Worm (Caenorhabditis elegans) whole organism, early embryonic: Measurements from ENCODE around the gene B0238.15.

ENCODE experiments used
- B0310.2 ChIP-seq: sonication (generic microtip); optimal IDR thresholded peaks from 2 replicates; lab custom pipeline; 2016; ENCODE audit warnings: mild to moderate bottlenecking, missing genetic modification characterization, missing compliant biosample characterization
- F13C5.2 ChIP-seq: sonication (generic microtip); optimal IDR thresholded peaks from 2 replicates; lab custom pipeline; 2017; ENCODE audit warnings: mild to moderate bottlenecking, missing genetic modification characterization, inconsistent platforms, missing compliant biosample characterization
- aly-1 ChIP-seq: sonication (generic microtip); optimal IDR thresholded peaks from 2 replicates; lab custom pipeline; 2016; ENCODE audit warnings: missing genetic modification characterization, missing compliant biosample characterization
- ama-1 ChIP-seq: fragments of 150-350 bp; optimal IDR thresholded peaks from 2 replicates; lab custom pipeline; 2014
- ceh-13 ChIP-seq: fragments of 200-800 bp; sonication (Bioruptor generic); optimal IDR thresholded peaks from 2 replicates; lab custom pipeline; 2018; ENCODE audit warnings: mild to moderate bottlenecking, missing genetic modification characterization, missing compliant biosample characterization
- ceh-36 ChIP-seq: sonication (generic microtip); optimal IDR thresholded peaks from 2 replicates; lab custom pipeline; 2016; ENCODE audit warnings: missing genetic modification characterization, inconsistent platforms, missing compliant biosample characterization
- ets-7 ChIP-seq: sonication (generic microtip); optimal IDR thresholded peaks from 2 replicates; lab custom pipeline; 2016; ENCODE audit warnings: missing genotype, missing genetic modification characterization, missing compliant biosample characterization
- flt-1 ChIP-seq: fragments of 200-800 bp; sonication (Bioruptor generic); IDR thresholded peaks from 2 replicates; pipeline ENCODE4 v1.3.6; 2022; ENCODE audit warnings: missing genetic modification characterization, missing compliant biosample characterization
- hmbx-1 ChIP-seq: sonication (generic microtip); optimal IDR thresholded peaks from 2 replicates; lab custom pipeline; 2016; ENCODE audit warnings: mild to moderate bottlenecking, missing genetic modification characterization, missing compliant biosample characterization
- hnd-1 ChIP-seq: sonication (generic microtip); optimal IDR thresholded peaks from 2 replicates; lab custom pipeline; 2016; ENCODE audit warnings: missing genetic modification characterization, missing compliant biosample characterization
- scrt-1 ChIP-seq: fragments of 200-800 bp; sonication (Bioruptor generic); IDR thresholded peaks from 2 replicates; pipeline ENCODE4 v1.3.6; 2022; ENCODE audit warnings: missing genetic modification characterization, missing compliant biosample characterization
- sea-1 ChIP-seq: fragments of 200-800 bp; sonication (Bioruptor generic); conservative IDR thresholded peaks from 2 replicates; pipeline ENCODE4 v1.3.6; 2022; ENCODE audit warnings: missing genetic modification characterization, missing compliant biosample characterization
- tbx-11 ChIP-seq: fragments of 200-800 bp; sonication (Bioruptor generic); IDR thresholded peaks from 2 replicates; pipeline ENCODE4 v1.3.6; 2022; ENCODE audit warnings: missing genetic modification characterization, missing compliant biosample characterization
- tbx-37 ChIP-seq: fragments of 200-800 bp; sonication (Bioruptor generic); conservative IDR thresholded peaks from 2 replicates; pipeline ENCODE4 v1.3.6; 2022; ENCODE audit warnings: missing genetic modification reagents, missing genetic modification characterization, missing compliant biosample characterization

DNA sequence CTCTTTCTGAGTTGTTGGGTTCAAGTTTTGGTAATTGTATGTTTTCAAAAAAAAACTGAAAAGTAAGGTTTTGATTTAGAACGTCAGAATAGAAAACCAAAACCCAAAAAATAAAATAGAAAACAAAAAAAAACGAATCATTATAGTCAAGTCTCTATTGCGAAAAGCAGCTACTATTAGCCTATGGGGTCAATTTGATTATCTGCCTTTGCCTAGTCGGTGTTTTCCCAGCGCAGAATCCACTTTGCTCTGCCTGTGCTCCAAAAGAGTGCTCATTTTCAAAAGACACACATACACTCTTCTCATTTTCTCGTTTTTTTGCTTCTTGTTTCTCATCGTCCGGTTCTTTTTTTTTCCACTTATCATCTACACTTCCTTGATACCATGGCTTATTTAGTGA, 48.7 kb downstream of the B0238.15 start:
- TF ChIP-seq ama-1 (lab: Kevin White, UChicago) (no peak), F13C5.2 (no peak), hnd-1 (no peak), tbx-11 (no peak), ets-7 (tag; lab: Kevin White, UChicago) (no peak), sea-1 (GFP tag; lab: Robert Waterston, UW) (no peak), aly-1 (tag; lab: Kevin White, UChicago) (no peak), ceh-36 (tag; lab: Kevin White, UChicago) (no peak), flt-1 (GFP tag; lab: Robert Waterston, UW) (no peak), tbx-37 (GFP tag; lab: Robert Waterston, UW) (no peak), scrt-1 (GFP tag; lab: Robert Waterston, UW) (no peak), ceh-13 (GFP tag; lab: Kevin White, UChicago) (no peak), B0310.2 (tag; lab: Kevin White, UChicago) (no peak), hmbx-1 (tag; lab: Kevin White, UChicago) (no peak)
